Worm (Caenorhabditis elegans) whole organism, L4 larva: ENCODE results near the gene R03G8.3.

ENCODE experiments used
- F10B5.3 ChIP-seq: sonication (generic microtip); optimal IDR thresholded peaks from 2 replicates; lab custom pipeline; 2016; ENCODE audit warnings: mild to moderate bottlenecking, missing genetic modification characterization, missing compliant biosample characterization
- F44E2.7 ChIP-seq: fragments of 200-800 bp; sonication (Bioruptor generic); IDR thresholded peaks from 2 replicates; pipeline ENCODE4 v2.1.2; 2022; ENCODE audit warnings: missing genetic modification characterization, missing compliant biosample characterization
- R02D3.7 ChIP-seq: fragments of 150-350 bp; sonication (generic microtip); optimal IDR thresholded peaks from 3 replicates; lab custom pipeline; 2014; ENCODE audit warnings: missing biosample characterization, missing genetic modification characterization
- Y75B8A.6 ChIP-seq: fragments of 200-800 bp; sonication (Bioruptor generic); IDR thresholded peaks from 2 replicates; pipeline ENCODE4 v1.3.6; 2022; ENCODE audit warnings: missing genetic modification reagents, missing genetic modification characterization, missing compliant biosample characterization
- ZK337.2 ChIP-seq: fragments of 200-800 bp; sonication (Bioruptor generic); IDR thresholded peaks from 2 replicates; pipeline ENCODE4 v1.3.6; 2022; ENCODE audit warnings: missing genetic modification reagents, missing genetic modification characterization, missing compliant biosample characterization
- ZK546.5 ChIP-seq, 2 experiments: sonication (generic microtip); optimal IDR thresholded peaks; 2 replicates each; lab custom pipeline; 2017; ENCODE audit warnings: missing biosample characterization in 2 of 2, missing genetic modification characterization in 2 of 2
- aha-1 ChIP-seq: fragments of 150-350 bp; peaks from one replicate; lab custom pipeline; 2014; ENCODE audit warnings: missing biosample characterization, missing genetic modification characterization
- arid-1 ChIP-seq: fragments of 200-800 bp; sonication (Bioruptor generic); conservative IDR thresholded peaks from 2 replicates; pipeline ENCODE4 v1.3.6; 2022; ENCODE audit warnings: missing genetic modification reagents, missing genetic modification characterization, missing compliant biosample characterization
- attf-4 ChIP-seq: sonication (generic microtip); optimal IDR thresholded peaks from 3 replicates; lab custom pipeline; 2017; ENCODE audit warnings: missing biosample characterization, missing genetic modification characterization
- ceh-28 ChIP-seq: fragments of 150-350 bp; optimal IDR thresholded peaks from 2 replicates; lab custom pipeline; 2014; ENCODE audit warnings: missing biosample characterization, missing genetic modification reagents, missing genetic modification characterization
- ceh-44 ChIP-seq: fragments of 200-800 bp; sonication (Bioruptor generic); IDR thresholded peaks from 2 replicates; pipeline ENCODE4 v1.3.6; 2022; ENCODE audit warnings: missing genetic modification reagents, missing genetic modification characterization, missing compliant biosample characterization
- ces-1 ChIP-seq: fragments of 150-350 bp; sonication (generic microtip); optimal IDR thresholded peaks from 4 replicates; lab custom pipeline; 2014; ENCODE audit warnings: missing biosample characterization, missing genetic modification reagents, missing genetic modification characterization
- cey-2 ChIP-seq: sonication (generic microtip); optimal IDR thresholded peaks from 3 replicates; lab custom pipeline; 2017; ENCODE audit warnings: missing genetic modification characterization, mild to moderate bottlenecking, missing compliant biosample characterization, antibody characterized with exemption, borderline replicate concordance; ENCODE audit not compliant: insufficient read depth
- daf-12 ChIP-seq: fragments of 150-350 bp; optimal IDR thresholded peaks from 2 replicates; lab custom pipeline; 2014; ENCODE audit warnings: missing biosample characterization, missing genetic modification reagents, missing genetic modification characterization
- daf-16 ChIP-seq, 3 experiments: sonication (generic microtip); optimal IDR thresholded peaks; 2 replicates each; lab custom pipeline; 2016 to 2017; ENCODE audit warnings: missing genetic modification characterization in 3 of 3, missing genetic modification reagents in 3 of 3, mild to moderate bottlenecking in 2 of 3, missing compliant biosample characterization in 2 of 3, missing biosample characterization in 1 of 3, moderate library complexity in 1 of 3
- daf-19 ChIP-seq: fragments of 200-800 bp; sonication (Bioruptor generic); conservative IDR thresholded peaks from 2 replicates; pipeline ENCODE4 v1.3.6; 2022; ENCODE audit warnings: missing genetic modification characterization, missing compliant biosample characterization
- daf-8 ChIP-seq: fragments of 200-800 bp; sonication (Bioruptor generic); IDR thresholded peaks from 2 replicates; pipeline ENCODE4 v1.3.6; 2022; ENCODE audit warnings: missing genetic modification characterization, missing compliant biosample characterization
- dpl-1 ChIP-seq: fragments of 150-350 bp; optimal IDR thresholded peaks from 2 replicates; lab custom pipeline; 2014; ENCODE audit warnings: missing biosample characterization, missing genetic modification reagents, missing genetic modification characterization
- fkh-10 ChIP-seq: fragments of 150-350 bp; optimal IDR thresholded peaks from 2 replicates; lab custom pipeline; 2014; ENCODE audit warnings: missing biosample characterization, missing genetic modification reagents, missing genetic modification characterization
- fos-1 ChIP-seq: fragments of 150-350 bp; optimal IDR thresholded peaks from 2 replicates; lab custom pipeline; 2014; ENCODE audit warnings: missing biosample characterization, missing genetic modification characterization
- hif-1 ChIP-seq, 2 experiments: sonication (generic microtip); optimal IDR thresholded peaks; 2 replicates each; lab custom pipeline; 2016 to 2017; ENCODE audit warnings: missing compliant biosample characterization in 2 of 2, missing genetic modification characterization in 2 of 2, missing genetic modification reagents in 2 of 2, missing genotype in 2 of 2, mild to moderate bottlenecking in 1 of 2
- hlh-30 ChIP-seq: sonication (generic microtip); optimal IDR thresholded peaks from 2 replicates; lab custom pipeline; 2017; ENCODE audit warnings: antibody characterized with exemption, mild to moderate bottlenecking, missing genetic modification characterization, missing compliant biosample characterization; ENCODE audit not compliant: insufficient read depth
- lin-1 ChIP-seq: fragments of 200-800 bp; sonication (Bioruptor generic); IDR thresholded peaks from 2 replicates; pipeline ENCODE4 v1.3.6; 2022; ENCODE audit warnings: missing genetic modification reagents, missing genetic modification characterization, missing compliant biosample characterization
- lsy-2 ChIP-seq, 2 experiments: fragments of 150-350 bp in 1 of 2; sonication (generic microtip) in 1 of 2; optimal IDR thresholded peaks; 2 replicates each; lab custom pipeline; 2014 to 2017; ENCODE audit warnings: missing biosample characterization in 2 of 2, missing genetic modification characterization in 2 of 2
- mdl-1 ChIP-seq, 2 experiments: fragments of 150-350 bp in 1 of 2; sonication (generic microtip) in 1 of 2; optimal IDR thresholded peaks; 2 replicates each; lab custom pipeline; 2014 to 2017; ENCODE audit warnings: missing biosample characterization in 2 of 2, missing genetic modification characterization in 2 of 2
- mdt-29 ChIP-seq: fragments of 200-800 bp; sonication (Bioruptor generic); IDR thresholded peaks from 2 replicates; pipeline ENCODE4 v1.3.6; 2022; ENCODE audit warnings: missing genetic modification reagents, missing genetic modification characterization, missing compliant biosample characterization
- mep-1 ChIP-seq: fragments of 150-350 bp; sonication (generic microtip); optimal IDR thresholded peaks from 3 replicates; lab custom pipeline; 2014; ENCODE audit warnings: missing biosample characterization, missing genetic modification characterization
- mxl-2 ChIP-seq: fragments of 200-800 bp; sonication (Bioruptor generic); conservative IDR thresholded peaks from 2 replicates; pipeline ENCODE4 v1.3.6; 2022; ENCODE audit warnings: missing genetic modification reagents, missing genetic modification characterization, missing compliant biosample characterization
- mxl-3 ChIP-seq: fragments of 200-800 bp; sonication (Bioruptor generic); optimal IDR thresholded peaks from 2 replicates; lab custom pipeline; 2018; ENCODE audit warnings: mild to moderate bottlenecking, missing genetic modification characterization, missing compliant biosample characterization
- nhr-111 ChIP-seq: fragments of 200-800 bp; sonication (Bioruptor generic); optimal IDR thresholded peaks from 2 replicates; lab custom pipeline; 2018; ENCODE audit warnings: mild to moderate bottlenecking, missing genetic modification characterization, missing compliant biosample characterization
- nhr-237 ChIP-seq: sonication (generic microtip); optimal IDR thresholded peaks from 2 replicates; lab custom pipeline; 2017; ENCODE audit warnings: missing biosample characterization, missing genetic modification characterization
- nhr-28 ChIP-seq: fragments of 150-350 bp; optimal IDR thresholded peaks from 2 replicates; lab custom pipeline; 2014; ENCODE audit warnings: missing biosample characterization, missing genetic modification characterization
- pqm-1 ChIP-seq: sonication (generic microtip); optimal IDR thresholded peaks from 2 replicates; lab custom pipeline; 2017; ENCODE audit warnings: missing biosample characterization, missing genetic modification characterization
- snpc-4 ChIP-seq: fragments of 150-350 bp; optimal IDR thresholded peaks from 2 replicates; lab custom pipeline; 2014; ENCODE audit warnings: missing biosample characterization, missing genetic modification characterization
- tra-1 ChIP-seq: fragments of 200-800 bp; sonication (Bioruptor generic); IDR thresholded peaks from 2 replicates; pipeline ENCODE4 v1.3.6; 2022; ENCODE audit warnings: missing genetic modification reagents, missing genetic modification characterization, missing compliant biosample characterization
- unc-130 ChIP-seq: sonication (generic microtip); optimal IDR thresholded peaks from 2 replicates; lab custom pipeline; 2016; ENCODE audit warnings: missing genetic modification reagents, missing genetic modification characterization, missing compliant biosample characterization
- unc-39 ChIP-seq: sonication (generic microtip); optimal IDR thresholded peaks from 2 replicates; lab custom pipeline; 2017; ENCODE audit warnings: missing biosample characterization, missing genetic modification characterization
- unc-62 ChIP-seq, 3 experiments: fragments of 150-350 bp in 1 of 3; sonication (generic microtip); optimal IDR thresholded peaks in 2 of 3; peaks in 1 of 3; 1 replicate in 1 of 3; 2 replicates in 2 of 3; lab custom pipeline; 2014 to 2017; ENCODE audit warnings: missing biosample characterization in 3 of 3, missing genetic modification characterization in 3 of 3, missing genetic modification reagents in 3 of 3, missing genotype in 1 of 3
- zag-1 ChIP-seq: fragments of 150-350 bp; optimal IDR thresholded peaks from 2 replicates; lab custom pipeline; 2014; ENCODE audit warnings: missing biosample characterization, missing genetic modification characterization
- zfp-2 ChIP-seq: sonication (generic microtip); optimal IDR thresholded peaks from 2 replicates; lab custom pipeline; 2016; ENCODE audit warnings: mild to moderate bottlenecking, missing genetic modification characterization, missing compliant biosample characterization
- zip-2 ChIP-seq: fragments of 150-350 bp; optimal IDR thresholded peaks from 2 replicates; lab custom pipeline; 2014; ENCODE audit warnings: missing biosample characterization, missing genetic modification characterization
- ztf-11 ChIP-seq: fragments of 150-350 bp; optimal IDR thresholded peaks from 2 replicates; lab custom pipeline; 2014; ENCODE audit warnings: missing biosample characterization, missing genetic modification characterization

Gene R03G8.3

DNA sequence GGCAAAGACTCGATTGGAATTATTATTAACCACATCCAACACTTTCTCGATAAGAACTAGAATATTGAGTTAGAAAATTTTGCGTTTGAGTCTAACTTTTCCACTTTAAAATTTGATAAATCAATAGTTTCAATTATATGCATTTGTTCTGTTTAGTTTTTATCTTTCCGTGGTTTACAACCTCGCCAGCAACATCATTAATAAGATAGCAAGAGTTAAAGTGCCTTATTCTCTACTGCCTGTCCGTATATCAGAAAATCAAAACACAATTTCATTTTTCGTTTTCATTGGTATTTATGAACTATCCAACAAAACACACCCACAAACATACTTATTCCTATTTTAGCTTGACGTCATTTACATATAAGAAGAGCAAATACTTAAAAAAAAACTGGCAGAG, 2.2 kb upstream of the R03G8.3 start:
- peak; percentile 71 for TF ChIP-seq pqm-1 (tag; lab: Kevin White, UChicago)
- peak; percentile 23 for TF ChIP-seq nhr-28 (tag; lab: Kevin White, UChicago)
- TF ChIP-seq ceh-44 (GFP tag; lab: Robert Waterston, UW) = no peak
- peak; percentile 52 for TF ChIP-seq aha-1 (tag; lab: Kevin White, UChicago)
- no peak for TF ChIP-seq daf-16 (GFP tag; optimal IDR thresholded peaks at IDR 0.05; lab: Kevin White, UChicago)
- peak; percentile 84 for TF ChIP-seq daf-16 (tag; optimal IDR thresholded peaks at IDR 0.05; lab: Kevin White, UChicago)

DNA sequence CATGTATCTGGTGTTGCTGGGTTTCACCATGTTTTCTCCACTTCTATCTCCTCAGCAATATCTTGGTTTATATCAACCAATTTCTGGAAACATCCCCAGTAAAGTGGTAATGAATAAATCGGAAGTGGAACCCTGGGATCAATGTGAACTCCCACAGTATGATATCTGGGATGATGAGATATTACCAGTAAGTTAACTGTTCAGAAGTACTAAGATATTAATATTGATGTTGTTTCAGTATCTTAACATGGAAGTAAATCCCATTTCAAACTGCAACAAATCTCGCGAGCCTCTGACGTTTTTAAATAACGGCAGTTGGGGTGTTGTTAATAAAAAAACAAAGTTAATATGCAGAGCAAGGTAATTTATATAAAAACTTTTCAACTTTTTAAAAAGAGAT, 434 bp downstream of the R03G8.3 start:
- peak in 1 of 2 experiments; percentile 94 for TF ChIP-seq unc-62 (GFP tag; optimal IDR thresholded peaks at IDR 0.05 in 1 of 2; lab: Kevin White, UChicago)
- no peak for TF ChIP-seq unc-62 (tag; optimal IDR thresholded peaks at IDR 0.05; lab: Kevin White, UChicago)
- no peak for TF ChIP-seq attf-4 (tag; lab: Kevin White, UChicago)
- no peak for TF ChIP-seq zip-2 (tag; lab: Kevin White, UChicago)

ce11 chrX:13100410-13100809, 9.6 kb downstream of the R03G8.3 start, which contains the start of gene R03G8.6:
Gene R03G8.6 (minus strand): TSS chrX:13100510.
- TF ChIP-seq lin-1 = no peak
- no peak for TF ChIP-seq unc-130 (GFP tag; lab: Kevin White, UChicago)
- no peak for TF ChIP-seq R02D3.7 (tag; lab: Kevin White, UChicago)
- no peak for TF ChIP-seq hlh-30 (tag; lab: Kevin White, UChicago)
- TF ChIP-seq Y75B8A.6 (GFP tag; lab: Robert Waterston, UW) = no peak
- no peak for TF ChIP-seq dpl-1 (GFP tag; lab: Kevin White, UChicago)
- TF ChIP-seq daf-8 (GFP tag; lab: Robert Waterston, UW) = no peak

ce11 chrX:13102838-13103237, 12.1 kb downstream of the R03G8.3 start:
- TF ChIP-seq unc-62 (GFP tag; optimal IDR thresholded peaks at IDR 0.05 in 1 of 2; lab: Kevin White, UChicago) (peak in 1 of 2 experiments; percentile 91), unc-62 (tag; optimal IDR thresholded peaks at IDR 0.05; lab: Kevin White, UChicago) (no peak), tra-1 (GFP tag; lab: Robert Waterston, UW) (no peak)
- TF ChIP-seq, all 104 proteins: peak for 1

DNA sequence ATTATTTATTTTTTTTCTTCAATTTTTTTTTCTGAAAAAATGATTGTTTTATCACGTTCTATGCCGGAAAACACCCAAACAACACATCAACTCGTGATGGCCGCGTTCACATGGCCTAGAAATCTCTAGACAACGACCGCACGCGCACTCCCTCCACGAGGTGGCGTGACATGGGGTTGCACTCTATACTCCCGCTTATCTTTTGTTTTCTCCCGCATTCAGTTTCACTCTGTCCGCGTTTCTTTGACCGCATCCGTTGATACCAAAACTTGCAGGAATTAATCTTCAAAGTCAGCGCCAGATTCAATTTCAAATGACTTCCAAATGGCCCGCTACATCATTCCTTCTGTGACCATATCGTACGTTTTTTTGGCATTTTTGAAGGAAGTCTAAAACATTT, 14.2 kb downstream of the R03G8.3 start, which contains the start of gene F17H10.1:
Gene F17H10.1, plus strand, starts transcription at position 276 of the 400 bp plus-strand sequence.
- TF ChIP-seq mxl-3 (peak; percentile 96), fos-1 (no peak), ces-1 (no peak), ztf-11 (no peak), daf-12 (tag; lab: Kevin White, UChicago) (no peak), ZK337.2 (GFP tag; lab: Robert Waterston, UW) (no peak), attf-4 (tag; lab: Kevin White, UChicago) (no peak), daf-19 (no peak), mxl-2 (peak; percentile 68), R02D3.7 (tag; lab: Kevin White, UChicago) (no peak), arid-1 (GFP tag; lab: Robert Waterston, UW) (no peak), nhr-237 (tag; lab: Kevin White, UChicago) (no peak), zag-1 (tag; lab: Kevin White, UChicago) (no peak), daf-8 (GFP tag; lab: Robert Waterston, UW) (no peak), ZK546.5 (tag; optimal IDR thresholded peaks at IDR 0.05; lab: Kevin White, UChicago) (no peak), mep-1 (tag; lab: Kevin White, UChicago) (no peak), fkh-10 (GFP tag; lab: Kevin White, UChicago) (no peak), nhr-111 (GFP tag; lab: Kevin White, UChicago) (no peak), mdl-1 (tag; optimal IDR thresholded peaks at IDR 0.05; lab: Kevin White, UChicago) (peak; percentile 96 to 99), mdt-29 (GFP tag; lab: Robert Waterston, UW) (peak; percentile 99), hif-1 (tag; optimal IDR thresholded peaks at IDR 0.05; lab: Kevin White, UChicago) (peak; percentile 77 to 98), unc-39 (no peak), cey-2 (tag; lab: Kevin White, UChicago) (no peak), Y75B8A.6 (GFP tag; lab: Robert Waterston, UW) (no peak), ceh-28 (no peak), daf-16 (GFP tag; optimal IDR thresholded peaks at IDR 0.05; lab: Kevin White, UChicago) (peak; percentile 62 to 84), daf-16 (tag; optimal IDR thresholded peaks at IDR 0.05; lab: Kevin White, UChicago) (peak; percentile 92), F10B5.3 (tag; lab: Kevin White, UChicago) (no peak), lsy-2 (tag; optimal IDR thresholded peaks at IDR 0.05; lab: Kevin White, UChicago) (peak in 1 of 2 experiments; percentile 57), F44E2.7 (GFP tag; lab: Robert Waterston, UW) (no peak), zfp-2 (tag; lab: Kevin White, UChicago) (no peak), snpc-4 (tag; lab: Kevin White, UChicago) (no peak)
